Worm (Caenorhabditis elegans): ENCODE data around the gene F18E9.8.

ce11 chrX:8563663-8564450 lies 17.5 kb downstream of the F18E9.8 start:
- TF ChIP-seq unc-39 (tag; optimal IDR thresholded peaks at IDR 0.05): no peak
- no peak for TF ChIP-seq mdl-1 (tag; optimal IDR thresholded peaks at IDR 0.05)
- no peak for TF ChIP-seq hif-1 (tag; optimal IDR thresholded peaks at IDR 0.05)
